Fruit fly (Drosophila melanogaster): Measurements from ENCODE around the gene Mbs.

DNA sequence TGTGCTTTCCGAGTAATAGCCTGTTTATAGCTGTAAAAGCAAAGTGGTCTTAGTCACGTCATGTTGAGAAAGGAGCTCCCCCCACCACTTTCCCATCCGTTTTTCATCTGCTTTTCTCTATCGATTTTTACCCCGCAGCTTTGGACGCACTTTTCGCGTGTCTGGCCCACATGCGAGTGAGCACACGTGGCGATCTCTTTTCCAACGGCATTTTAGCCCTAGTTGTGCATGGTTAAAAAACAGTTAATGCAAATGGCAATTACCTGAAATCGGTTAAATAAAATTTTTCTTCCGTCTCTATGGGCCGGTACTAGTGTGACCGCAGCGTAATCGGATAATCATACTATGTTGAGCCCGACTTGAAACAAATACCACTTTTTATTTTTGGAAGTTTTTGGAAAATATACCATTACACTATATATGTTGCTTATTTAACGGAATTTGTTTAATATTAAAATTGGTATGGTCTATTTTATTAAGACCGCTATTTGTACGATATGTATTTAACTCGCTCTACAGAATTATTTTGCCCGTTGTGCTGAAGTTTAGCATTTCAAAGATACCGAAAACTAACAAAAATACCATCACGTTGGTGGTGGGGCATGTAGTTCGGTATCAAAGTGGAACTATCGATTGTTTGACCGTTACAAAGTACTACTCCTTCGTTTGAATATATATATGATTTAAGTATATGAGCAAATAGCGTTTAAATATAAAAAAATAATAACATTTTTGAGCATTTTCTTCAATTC lies 60.5 kb downstream of the Mbs start, which contains the start of gene Zn72D:
- no peak for TF ChIP-seq usp (GFP tag; optimal IDR thresholded peaks at IDR 0.05)
- TF ChIP-seq psq (optimal IDR thresholded peaks at IDR 0.05) = no peak
- no peak for TF ChIP-seq Dll (optimal IDR thresholded peaks at IDR 0.05)
- no peak for TF ChIP-seq EcR (GFP tag; optimal IDR thresholded peaks at IDR 0.05)
- no peak for TF ChIP-seq CG8478 (optimal IDR thresholded peaks at IDR 0.05)
